Fruit fly (Drosophila melanogaster): Measurements from ENCODE around the gene Usp30.

dm6 chrX:5905086-5905400 is 25.5 kb upstream of the Usp30 start:
- TF ChIP-seq CG11617 (GFP tag; optimal IDR thresholded peaks at IDR 0.05): no peak
- TF ChIP-seq pad (GFP tag; optimal IDR thresholded peaks at IDR 0.05): no peak
- no peak for TF ChIP-seq CG7045 (GFP tag; optimal IDR thresholded peaks at IDR 0.05)
- TF ChIP-seq toe (GFP tag; optimal IDR thresholded peaks at IDR 0.05): no peak
- TF ChIP-seq Clk (GFP tag; optimal IDR thresholded peaks at IDR 0.05): no peak
- TF ChIP-seq bab1 (GFP tag; optimal IDR thresholded peaks at IDR 0.05): no peak
- TF ChIP-seq Hr96 (GFP tag; optimal IDR thresholded peaks at IDR 0.05): no peak
- TF ChIP-seq kay (GFP tag; ENCODE audit: borderline replicate concordance): no peak
- no peak for TF ChIP-seq CG7101 (tag; optimal IDR thresholded peaks at IDR 0.05)
- TF ChIP-seq CG12768 (GFP tag; optimal IDR thresholded peaks at IDR 0.05): no peak

Data from whole organism, adult.